Fruit fly (Drosophila melanogaster) whole organism, embryonic: ENCODE measurements around the gene mRpL19.
A peak's percentile ranks its signal among the peaks of the same experiment; 100 is the strongest.

Experiments
- Awh ChIP-seq: fragments of 200-800 bp; sonication (Bioruptor generic); IDR thresholded peaks from 2 replicates; pipeline ENCODE4, ENCODE4 v1.3.6; 2022; ENCODE audit warnings: missing biosample characterization, missing genetic modification characterization
- BtbVII ChIP-seq: fragments of 200-800 bp; sonication (Bioruptor generic); optimal IDR thresholded peaks from 3 replicates; lab custom pipeline; 2017; ENCODE audit warnings: missing biosample characterization, mild to moderate bottlenecking, missing genetic modification characterization
- CG10321 ChIP-seq: fragments of 200-800 bp; sonication (Bioruptor generic); IDR thresholded peaks from 2 replicates; pipeline ENCODE4 v1.3.6; 2022; ENCODE audit warnings: missing biosample characterization, missing genetic modification characterization
- CG11696 ChIP-seq: fragments of 200-800 bp; sonication (Bioruptor generic); IDR thresholded peaks from 2 replicates; pipeline ENCODE4 v1.3.6; 2022; ENCODE audit warnings: missing biosample characterization, missing genetic modification characterization
- CG12155 ChIP-seq: fragments of 200-800 bp; sonication (Bioruptor generic); optimal IDR thresholded peaks from 3 replicates; lab custom pipeline; 2016; ENCODE audit warnings: missing biosample characterization, missing genetic modification characterization
- CG12769 ChIP-seq: fragments of 200-800 bp; sonication (Bioruptor generic); optimal IDR thresholded peaks from 2 replicates; lab custom pipeline; 2019; ENCODE audit warnings: missing biosample characterization, mild to moderate bottlenecking, missing genetic modification characterization, moderate library complexity
- CG14441 ChIP-seq: fragments of 200-800 bp; sonication (Bioruptor generic); IDR thresholded peaks from 2 replicates; pipeline ENCODE4 v1.3.6; 2022; ENCODE audit warnings: missing biosample characterization, missing genetic modification characterization
- CG15011 ChIP-seq: fragments of 200-800 bp; sonication (Bioruptor generic); optimal IDR thresholded peaks from 3 replicates; lab custom pipeline; 2018; ENCODE audit warnings: missing biosample characterization, mild to moderate bottlenecking, missing genetic modification characterization
- CG1647 ChIP-seq: fragments of 200-800 bp; sonication (Bioruptor generic); optimal IDR thresholded peaks from 3 replicates; lab custom pipeline; 2016; ENCODE audit warnings: missing biosample characterization, missing genetic modification characterization
- CG18011 ChIP-seq: fragments of 200-800 bp; sonication (Bioruptor generic); optimal IDR thresholded peaks from 2 replicates; lab custom pipeline; 2017; ENCODE audit warnings: missing biosample characterization, missing genetic modification characterization, mild to moderate bottlenecking, moderate library complexity, missing genotype
- CG18476 ChIP-seq: fragments of 200-800 bp; sonication (Bioruptor generic); optimal IDR thresholded peaks from 2 replicates; lab custom pipeline; 2016; ENCODE audit warnings: missing biosample characterization, mild to moderate bottlenecking, missing genetic modification characterization
- CG2116 ChIP-seq: fragments of 200-800 bp; sonication (Bioruptor generic); optimal IDR thresholded peaks from 3 replicates; lab custom pipeline; 2018; ENCODE audit warnings: missing biosample characterization, mild to moderate bottlenecking, missing genetic modification characterization
- CG2678 ChIP-seq: fragments of 200-800 bp; sonication (Bioruptor generic); optimal IDR thresholded peaks from 3 replicates; lab custom pipeline; 2019; ENCODE audit warnings: missing biosample characterization, mild to moderate bottlenecking, missing genetic modification characterization, moderate library complexity
- CG3163 ChIP-seq: fragments of 200-800 bp; sonication (Bioruptor generic); optimal IDR thresholded peaks from 3 replicates; lab custom pipeline; 2016; ENCODE audit warnings: missing biosample characterization, missing genetic modification characterization
- CG32767 ChIP-seq: fragments of 200-800 bp; sonication (Bioruptor generic); IDR thresholded peaks from 2 replicates; pipeline ENCODE4 v1.3.6; 2022; ENCODE audit warnings: missing biosample characterization, missing genetic modification characterization
- CG34224 ChIP-seq: fragments of 200-800 bp; sonication (Bioruptor generic); IDR thresholded peaks from 3 replicates; pipeline ENCODE4 v1.3.6; 2022; ENCODE audit warnings: missing biosample characterization, missing genetic modification characterization; ENCODE audit not compliant: partially characterized antibody
- CG3726 ChIP-seq: fragments of 200-800 bp; sonication (Bioruptor generic); IDR thresholded peaks from 3 replicates; pipeline ENCODE4, ENCODE4 v1.3.6; 2022; ENCODE audit warnings: missing biosample characterization, missing genetic modification characterization
- CG7372 ChIP-seq: fragments of 200-800 bp; sonication (Bioruptor generic); IDR thresholded peaks from 2 replicates; pipeline ENCODE4 v1.3.6; 2022; ENCODE audit warnings: missing biosample characterization, missing genetic modification characterization
- CG8281 ChIP-seq: fragments of 200-800 bp; sonication (Bioruptor generic); optimal IDR thresholded peaks from 2 replicates; lab custom pipeline; 2018; ENCODE audit warnings: missing biosample characterization, mild to moderate bottlenecking, missing genetic modification characterization, moderate library complexity
- CG8478 ChIP-seq: fragments of >200 bp; optimal IDR thresholded peaks from 2 replicates; lab custom pipeline; 2018
- CG9727 ChIP-seq: fragments of 200-800 bp; sonication (Bioruptor generic); optimal IDR thresholded peaks from 3 replicates; lab custom pipeline; 2017; ENCODE audit warnings: missing biosample characterization, mild to moderate bottlenecking, missing genetic modification characterization
- ERR ChIP-seq: fragments of 200-800 bp; sonication (Bioruptor generic); optimal IDR thresholded peaks from 2 replicates; lab custom pipeline; 2016; ENCODE audit warnings: missing biosample characterization, missing genetic modification characterization
- Ets97D ChIP-seq: fragments of 200-800 bp; sonication (Bioruptor generic); optimal IDR thresholded peaks from 3 replicates; lab custom pipeline; 2016; ENCODE audit warnings: missing biosample characterization, missing genetic modification characterization
- Gug ChIP-seq: fragments of 200-800 bp; sonication (Bioruptor generic); IDR thresholded peaks from 4 replicates; pipeline ENCODE4 v1.3.6; 2022; ENCODE audit warnings: missing biosample characterization, missing genetic modification characterization
- HHEX ChIP-seq: fragments of 200-800 bp; sonication (Bioruptor generic); optimal IDR thresholded peaks from 3 replicates; lab custom pipeline; 2017; ENCODE audit warnings: missing biosample characterization, mild to moderate bottlenecking, missing genetic modification characterization, missing genetic modification reagents
- Hmr ChIP-seq: fragments of 200-800 bp; sonication (Bioruptor generic); optimal IDR thresholded peaks from 3 replicates; lab custom pipeline; 2017; ENCODE audit warnings: mild to moderate bottlenecking, missing biosample characterization, missing genetic modification reagents, missing genetic modification characterization
- Myb ChIP-seq: fragments of 200-800 bp; sonication (Bioruptor generic); optimal IDR thresholded peaks from 2 replicates; lab custom pipeline; 2016; ENCODE audit warnings: missing biosample characterization, missing genetic modification characterization
- Nf-YB ChIP-seq: fragments of 200-800 bp; sonication (Bioruptor generic); optimal IDR thresholded peaks from 3 replicates; lab custom pipeline; 2019; ENCODE audit warnings: missing biosample characterization, mild to moderate bottlenecking, missing genetic modification characterization, moderate library complexity
- NfI ChIP-seq: fragments of 200-800 bp; sonication (Bioruptor generic); optimal IDR thresholded peaks from 3 replicates; lab custom pipeline; 2018; ENCODE audit warnings: missing biosample characterization, mild to moderate bottlenecking, missing genetic modification characterization, moderate library complexity
- Rx ChIP-seq: fragments of 200-800 bp; sonication (Bioruptor generic); IDR thresholded peaks from 2 replicates; pipeline ENCODE4 v1.3.6; 2022; ENCODE audit warnings: missing biosample characterization, missing genetic modification characterization
- ac ChIP-seq: fragments of 200-800 bp; sonication (Bioruptor generic); optimal IDR thresholded peaks from 3 replicates; lab custom pipeline; 2017; ENCODE audit warnings: missing biosample characterization, mild to moderate bottlenecking, missing genetic modification characterization
- ash1 ChIP-seq: fragments of 200-800 bp; sonication (Bioruptor generic); optimal IDR thresholded peaks from 2 replicates; lab custom pipeline; 2018; ENCODE audit warnings: missing biosample characterization, mild to moderate bottlenecking, missing genetic modification characterization
- bab2 ChIP-seq: fragments of 200-800 bp; sonication (Bioruptor generic); optimal IDR thresholded peaks from 2 replicates; lab custom pipeline; 2016; ENCODE audit warnings: missing biosample characterization, missing genetic modification characterization
- bbx ChIP-seq: fragments of 200-800 bp; sonication (Bioruptor generic); IDR thresholded peaks from 2 replicates; pipeline ENCODE4 v1.3.6; 2022; ENCODE audit warnings: missing biosample characterization, missing genetic modification characterization; ENCODE audit not compliant: partially characterized antibody
- bigmax ChIP-seq: fragments of 200-800 bp; sonication (Bioruptor generic); optimal IDR thresholded peaks from 2 replicates; lab custom pipeline; 2018; ENCODE audit warnings: missing biosample characterization, mild to moderate bottlenecking, missing genetic modification characterization
- dm ChIP-seq: fragments of 200-800 bp; sonication (Bioruptor generic); optimal IDR thresholded peaks from 3 replicates; lab custom pipeline; 2016; ENCODE audit warnings: missing biosample characterization, missing genetic modification characterization
- dmrt99B ChIP-seq: fragments of 200-800 bp; sonication (Bioruptor generic); optimal IDR thresholded peaks from 2 replicates; lab custom pipeline; 2018; ENCODE audit warnings: missing biosample characterization, mild to moderate bottlenecking, missing genetic modification characterization, moderate library complexity
- exex ChIP-seq: fragments of 200-800 bp; sonication (Bioruptor generic); optimal IDR thresholded peaks from 4 replicates; lab custom pipeline; 2018; ENCODE audit warnings: missing biosample characterization, mild to moderate bottlenecking, missing genetic modification characterization, moderate library complexity
- fd3F ChIP-seq: fragments of 200-800 bp; sonication (Bioruptor generic); optimal IDR thresholded peaks from 2 replicates; lab custom pipeline; 2018; ENCODE audit warnings: missing biosample characterization, mild to moderate bottlenecking, missing genetic modification characterization, moderate library complexity
- p53 ChIP-seq: fragments of 200-800 bp; sonication (Bioruptor generic); optimal IDR thresholded peaks from 2 replicates; lab custom pipeline; 2016; ENCODE audit warnings: missing biosample characterization, missing genetic modification characterization
- pnt ChIP-seq: fragments of 200-800 bp; sonication (Bioruptor generic); optimal IDR thresholded peaks from 3 replicates; lab custom pipeline; 2016; ENCODE audit warnings: missing biosample characterization, missing genetic modification characterization
- seq ChIP-seq: fragments of 200-800 bp; sonication (Bioruptor generic); IDR thresholded peaks from 2 replicates; pipeline ENCODE4 v1.3.6; 2022; ENCODE audit warnings: missing biosample characterization, missing genetic modification characterization
- sim ChIP-seq: fragments of 200-800 bp; sonication (Bioruptor generic); IDR thresholded peaks from 2 replicates; pipeline ENCODE4 v1.3.6; 2022; ENCODE audit warnings: missing biosample characterization, missing genetic modification characterization
- slou ChIP-seq: fragments of 200-800 bp; sonication (Bioruptor generic); optimal IDR thresholded peaks from 3 replicates; lab custom pipeline; 2016; ENCODE audit warnings: missing biosample characterization, missing genetic modification characterization
- so ChIP-seq: fragments of 200-800 bp; sonication (Bioruptor generic); IDR thresholded peaks from 3 replicates; pipeline ENCODE4 v1.3.6; 2022; ENCODE audit warnings: missing biosample characterization, missing genetic modification characterization
- sob ChIP-seq: fragments of 200-800 bp; sonication (Bioruptor generic); IDR thresholded peaks from 2 replicates; pipeline ENCODE4 v1.3.6; 2022; ENCODE audit warnings: missing biosample characterization, missing genetic modification characterization
- sr ChIP-seq: fragments of 200-800 bp; sonication (Bioruptor generic); IDR thresholded peaks from 3 replicates; pipeline ENCODE4 v1.3.6; 2022; ENCODE audit warnings: missing biosample characterization, missing genetic modification characterization
- tin ChIP-seq: fragments of 200-800 bp; sonication (Bioruptor generic); optimal IDR thresholded peaks from 3 replicates; lab custom pipeline; 2016; ENCODE audit warnings: missing biosample characterization, missing genetic modification characterization
- wdn ChIP-seq: fragments of 200-800 bp; sonication (Bioruptor generic); IDR thresholded peaks from 2 replicates; pipeline ENCODE4 v1.3.6; 2022; ENCODE audit warnings: missing biosample characterization, missing genetic modification characterization
- wek ChIP-seq: fragments of 200-800 bp; sonication (Bioruptor generic); optimal IDR thresholded peaks from 3 replicates; lab custom pipeline; 2018; ENCODE audit warnings: missing biosample characterization, mild to moderate bottlenecking, missing genetic modification characterization, moderate library complexity
- zen2 ChIP-seq: fragments of 200-800 bp; sonication (Bioruptor generic); IDR thresholded peaks from 3 replicates; pipeline ENCODE4 v1.3.6; 2022; ENCODE audit warnings: missing biosample characterization, missing genetic modification characterization; ENCODE audit not compliant: partially characterized antibody

The mRpL19 gene

dm6 chr3R:8650741-8651140, 23.2 kb upstream of the mRpL19 start, which contains the start of the genes Mkk4 and SLIRP2 (continued):
- TF ChIP-seq CG12155, result peak; percentile 98
- TF ChIP-seq wdn (GFP tag; lab: Robert Waterston, UW), result peak; percentile 98
- peak; percentile 92 for TF ChIP-seq CG3163 (GFP tag; lab: Kevin White, UChicago)
- TF ChIP-seq CG3726 (GFP tag; lab: Robert Waterston, UW), result peak; percentile 98
- peak; percentile 98 for TF ChIP-seq dmrt99B (tag; lab: Kevin White, UChicago)
- peak; percentile 66; the same call in 2 of the 3 replicates for TF ChIP-seq zen2 (GFP tag; lab: Robert Waterston, UW)
- peak; percentile 98 for TF ChIP-seq Hmr
- TF ChIP-seq CG15011, result peak; percentile 98
- peak; percentile 99 for TF ChIP-seq CG32767 (GFP tag; lab: Robert Waterston, UW)
- TF ChIP-seq sim (GFP tag; lab: Robert Waterston, UW), result peak; percentile 98
- TF ChIP-seq Nf-YB (GFP tag; lab: Kevin White, UChicago), result peak; percentile 88
- peak; percentile 99 for TF ChIP-seq CG7372 (GFP tag; lab: Robert Waterston, UW)
- TF ChIP-seq CG9727 (GFP tag; lab: Kevin White, UChicago), result peak; percentile 99
- peak; percentile 93 for TF ChIP-seq Myb
- peak; percentile 99 for TF ChIP-seq CG2678 (tag; lab: Kevin White, UChicago)
- TF ChIP-seq Gug, result peak; percentile 98
- TF ChIP-seq so, result peak; percentile 99
- TF ChIP-seq CG34224 (GFP tag; lab: Robert Waterston, UW), result peak; percentile 74
- peak; percentile 95 for TF ChIP-seq Ets97D (GFP tag; lab: Kevin White, UChicago)
- peak; percentile 99 for TF ChIP-seq CG1647
- peak; percentile 98 for TF ChIP-seq HHEX (GFP tag; lab: Kevin White, UChicago)
- TF ChIP-seq ac (GFP tag; lab: Kevin White, UChicago), result peak; percentile 96
- peak; percentile 98 for TF ChIP-seq pnt (GFP tag; lab: Kevin White, UChicago)
- peak; percentile 99 for TF ChIP-seq seq
- peak; percentile 99 for TF ChIP-seq sob (GFP tag; lab: Robert Waterston, UW)
- TF ChIP-seq dm, result peak; percentile 98
- TF ChIP-seq sr (GFP tag; lab: Robert Waterston, UW), result peak; percentile 95
- TF ChIP-seq bigmax, result peak; percentile 72
- peak; percentile 87 for TF ChIP-seq bbx (GFP tag; lab: Robert Waterston, UW)
- peak; percentile 89 for TF ChIP-seq ash1 (GFP tag; lab: Kevin White, UChicago)
- TF ChIP-seq CG18011 (GFP tag; lab: Kevin White, UChicago), result peak; percentile 92
- TF ChIP-seq CG14441, result peak; percentile 99
- TF ChIP-seq exex (tag; lab: Kevin White, UChicago), result peak; percentile 92
- peak; percentile 99 for TF ChIP-seq NfI (GFP tag; lab: Kevin White, UChicago)
- peak; percentile 97 for TF ChIP-seq Rx (GFP tag; lab: Robert Waterston, UW)
- TF ChIP-seq CG2116 (GFP tag; lab: Kevin White, UChicago), result peak; percentile 96
- TF ChIP-seq bab2 (GFP tag; lab: Kevin White, UChicago), result peak; percentile 99
- TF ChIP-seq ERR, result peak; percentile 94
- TF ChIP-seq CG18476 (GFP tag; lab: Kevin White, UChicago), result peak; percentile 99
- peak; percentile 99 for TF ChIP-seq fd3F (GFP tag; lab: Kevin White, UChicago)
- peak; percentile 91 for TF ChIP-seq wek (GFP tag; lab: Kevin White, UChicago)
- TF ChIP-seq CG11696 (GFP tag; lab: Robert Waterston, UW), result peak; percentile 96
- TF ChIP-seq slou, result peak; percentile 98
- TF ChIP-seq tin, result peak; percentile 99
- TF ChIP-seq CG8281, result peak; percentile 93
- peak; percentile 87 for TF ChIP-seq CG10321 (GFP tag; lab: Robert Waterston, UW)
- TF ChIP-seq CG8478 (lab: Kevin White, UChicago), result no peak
- peak; percentile 99 for TF ChIP-seq Awh (GFP tag; lab: Robert Waterston, UW)
- peak; percentile 97 for TF ChIP-seq CG12769
- peak; percentile 98 for TF ChIP-seq BtbVII (GFP tag; lab: Kevin White, UChicago)
- TF ChIP-seq p53, result peak; percentile 97
